Fruit fly (Drosophila melanogaster): ENCODE results near the gene Gdap1.
A peak's percentile ranks its signal among the peaks of the same experiment; 100 is the strongest.

The Gdap1 gene

DNA sequence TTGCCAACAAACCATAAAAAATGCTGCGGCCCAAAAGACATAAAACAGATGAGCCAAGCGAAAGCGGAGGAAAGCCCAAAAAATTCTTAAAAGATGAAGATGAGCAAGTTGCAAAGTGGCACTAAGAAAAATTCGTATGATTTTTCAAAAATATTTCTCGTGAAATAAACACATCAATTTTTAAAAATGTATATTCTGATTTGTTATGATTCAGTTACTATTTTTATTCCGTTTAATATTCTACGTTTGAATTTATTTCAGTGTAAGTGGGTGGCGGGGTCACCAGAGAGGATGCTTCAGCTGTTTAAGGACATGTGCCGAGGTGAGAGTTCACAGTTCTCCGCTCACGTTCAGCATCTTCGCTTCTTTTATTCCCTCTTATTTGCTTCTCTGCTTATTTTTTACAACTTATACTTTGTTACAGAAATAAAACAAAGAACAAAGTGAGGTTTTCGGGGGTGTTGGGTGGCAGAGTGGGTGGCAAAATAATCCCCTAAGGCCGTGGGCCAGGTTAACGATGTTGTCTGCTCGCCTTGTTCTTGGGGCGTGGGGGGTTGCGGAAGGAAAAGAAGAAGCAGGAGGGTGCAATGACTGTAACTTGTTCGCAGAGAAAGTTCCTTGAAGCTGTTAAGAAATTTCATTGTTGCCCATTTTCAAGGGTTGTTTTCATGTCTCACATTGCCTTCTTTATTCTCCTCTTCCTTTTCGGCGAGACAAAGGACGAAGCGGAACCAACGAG is 40.7 kb downstream of the Gdap1 start (continued):
- TF ChIP-seq CG2712 (tag; optimal IDR thresholded peaks at IDR 0.05) (peak; percentile 57), crol (GFP tag; IDR thresholded peaks at IDR 0.05) (peak; percentile 63), bowl (GFP tag; IDR thresholded peaks at IDR 0.05) (no peak), Six4 (GFP tag; optimal IDR thresholded peaks at IDR 0.05) (no peak), chinmo (GFP tag; IDR thresholded peaks at IDR 0.05; ENCODE audit: partially characterized antibody) (0 out of 4 replicates have a peak, but pooled peaks have one; percentile 12), inv (GFP tag; IDR thresholded peaks at IDR 0.05; ENCODE audit: partially characterized antibody) (no peak), gem (tag; optimal IDR thresholded peaks at IDR 0.05) (peak; percentile 64), CG14014 (GFP tag; IDR thresholded peaks at IDR 0.05) (peak; percentile 51; the same call in 1 of the 2 replicates)

DNA sequence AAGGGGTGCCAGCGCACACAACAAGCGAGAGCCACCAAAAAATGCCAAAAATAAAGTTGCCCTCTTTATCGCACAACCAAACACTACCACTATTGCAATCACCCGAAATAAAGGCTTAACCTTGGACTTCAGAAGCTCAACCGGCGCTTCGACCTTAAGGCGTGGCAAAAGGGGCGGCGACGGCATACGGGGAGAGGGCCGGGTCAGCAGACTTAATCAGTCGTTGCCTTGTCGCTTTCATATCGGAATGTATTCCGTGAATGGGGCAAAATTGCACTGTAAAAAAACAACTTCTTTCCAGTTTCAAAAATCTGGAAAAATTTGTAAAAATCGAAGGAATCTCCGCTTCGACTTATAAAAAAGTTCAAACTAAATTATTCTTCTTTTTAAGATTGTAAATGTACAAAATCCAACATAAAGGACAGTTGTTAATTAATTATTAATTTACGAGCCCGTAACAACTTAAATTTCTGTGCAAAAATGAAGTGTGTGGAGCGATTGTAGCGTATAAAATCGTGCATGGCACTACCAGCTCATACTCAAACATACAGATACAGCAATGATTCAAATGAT is 41.3 kb downstream of the Gdap1 start:
- peak; percentile 17 for TF ChIP-seq nmo (GFP tag; optimal IDR thresholded peaks at IDR 0.05)
- no peak for TF ChIP-seq CG14860 (GFP tag; IDR thresholded peaks at IDR 0.05; ENCODE audit: partially characterized antibody)
- no peak for TF ChIP-seq Blimp-1 (GFP tag; optimal IDR thresholded peaks at IDR 0.05)
- TF ChIP-seq sd (tag; optimal IDR thresholded peaks at IDR 0.05) = peak; percentile 3
- no peak for TF ChIP-seq Spps (tag; optimal IDR thresholded peaks at IDR 0.05)
- peak; percentile 35 for TF ChIP-seq Ets65A (GFP tag)
- 0 out of 2 replicates have a peak, but pooled peaks have one; percentile 6 for TF ChIP-seq Ptx1 (GFP tag; IDR thresholded peaks at IDR 0.05)
- TF ChIP-seq seq (GFP tag; IDR thresholded peaks at IDR 0.05) = peak; percentile 11; the same call in 1 of the 2 replicates
- no peak for TF ChIP-seq CG6689 (GFP tag; IDR thresholded peaks at IDR 0.05)
- no peak for TF ChIP-seq psq (GFP tag; optimal IDR thresholded peaks at IDR 0.05)
- peak; percentile 32 for TF ChIP-seq nerfin-1 (tag; optimal IDR thresholded peaks at IDR 0.05)
- TF ChIP-seq H2.0 (GFP tag; IDR thresholded peaks at IDR 0.05) = no peak
- no peak for TF ChIP-seq CG11085 (GFP tag; IDR thresholded peaks at IDR 0.05)
- no peak for TF ChIP-seq CG11247 (GFP tag; IDR thresholded peaks at IDR 0.05)
- peak; percentile 0 for TF ChIP-seq CG9727 (GFP tag; optimal IDR thresholded peaks at IDR 0.05)
- peak; percentile 10 for TF ChIP-seq CG12391 (tag; optimal IDR thresholded peaks at IDR 0.05)
- TF ChIP-seq CG34376 (GFP tag; optimal IDR thresholded peaks at IDR 0.05) = no peak
- peak; percentile 3 for TF ChIP-seq Meics (GFP tag; optimal IDR thresholded peaks at IDR 0.05)
- peak; percentile 3 for TF ChIP-seq tin (GFP tag; optimal IDR thresholded peaks at IDR 0.05)
- peak; percentile 8 for TF ChIP-seq gem (tag; optimal IDR thresholded peaks at IDR 0.05)
- TF ChIP-seq CG1647 (GFP tag; optimal IDR thresholded peaks at IDR 0.05) = peak; percentile 15
- no peak for TF ChIP-seq CG4730 (GFP tag; IDR thresholded peaks at IDR 0.05)
- TF ChIP-seq cwo (GFP tag; optimal IDR thresholded peaks at IDR 0.05) = peak; percentile 20
- TF ChIP-seq lab (GFP tag; optimal IDR thresholded peaks at IDR 0.05) = peak; percentile 6
- TF ChIP-seq slbo (GFP tag; IDR thresholded peaks at IDR 0.05) = 0 out of 2 replicates have a peak, but pooled peaks have one; percentile 21
- TF ChIP-seq D19A (tag; optimal IDR thresholded peaks at IDR 0.05) = peak; percentile 2
- no peak for TF ChIP-seq hbn (GFP tag; IDR thresholded peaks at IDR 0.05; ENCODE audit: partially characterized antibody)
- TF ChIP-seq grau (tag; optimal IDR thresholded peaks at IDR 0.05) = peak; percentile 7
- peak; percentile 15 for TF ChIP-seq CG18599 (GFP tag; optimal IDR thresholded peaks at IDR 0.05)
- peak; percentile 28 for TF ChIP-seq CG11504 (tag; optimal IDR thresholded peaks at IDR 0.05)
- TF ChIP-seq CG2678 (tag; optimal IDR thresholded peaks at IDR 0.05) = peak; percentile 42
- TF ChIP-seq ind (GFP tag; optimal IDR thresholded peaks at IDR 0.05) = peak; percentile 6
- TF ChIP-seq crc (GFP tag; optimal IDR thresholded peaks at IDR 0.05) = no peak
- no peak for TF ChIP-seq wek (GFP tag; optimal IDR thresholded peaks at IDR 0.05)
- TF ChIP-seq run (tag; optimal IDR thresholded peaks at IDR 0.05) = no peak
- 0 out of 2 replicates have a peak, but pooled peaks have one; percentile 11 for TF ChIP-seq esg (GFP tag; conservative IDR thresholded peaks at IDR 0.05)
- no peak for TF ChIP-seq Lhr (GFP tag; optimal IDR thresholded peaks at IDR 0.05)
- TF ChIP-seq CG16815 (GFP tag; optimal IDR thresholded peaks at IDR 0.05) = no peak
- peak; percentile 8 for TF ChIP-seq mam (GFP tag; optimal IDR thresholded peaks at IDR 0.05)
- peak; percentile 71 for TF ChIP-seq sens (GFP tag)

Measured in whole organism, embryonic.